Fruit fly (Drosophila melanogaster): Measurements from ENCODE around the gene Aven.

Gene Aven

dm6 chrX:12579506-12579999 is 49.9 kb downstream of the Aven start (continued):
- TF ChIP-seq fd64A (GFP tag; optimal IDR thresholded peaks at IDR 0.05) (peak; percentile 78), yki (optimal IDR thresholded peaks at IDR 0.05) (no peak), ERR (GFP tag; optimal IDR thresholded peaks at IDR 0.05) (peak; percentile 28), CG11696 (GFP tag; IDR thresholded peaks at IDR 0.05) (peak; percentile 78), tup (GFP tag; optimal IDR thresholded peaks at IDR 0.05) (peak; percentile 80), CG1647 (GFP tag; optimal IDR thresholded peaks at IDR 0.05) (peak; percentile 90), CTCF (GFP tag; optimal IDR thresholded peaks at IDR 0.05) (peak; percentile 71), BEAF-32 (GFP tag; optimal IDR thresholded peaks at IDR 0.05) (peak; percentile 19), slou (GFP tag; optimal IDR thresholded peaks at IDR 0.05) (peak; percentile 96), Mrtf (GFP tag; IDR thresholded peaks at IDR 0.05) (peak; percentile 87), CoRest (tag; optimal IDR thresholded peaks at IDR 0.05) (peak; percentile 97), twi (tag; optimal IDR thresholded peaks at IDR 0.05) (peak; percentile 77), CG3065 (GFP tag; optimal IDR thresholded peaks at IDR 0.05) (peak; percentile 78), CG1233 (GFP tag; optimal IDR thresholded peaks at IDR 0.05) (peak; percentile 93), sens (GFP tag) (peak; percentile 88), Sox102F (GFP tag; optimal IDR thresholded peaks at IDR 0.05) (peak; percentile 98), kni (GFP tag; optimal IDR thresholded peaks at IDR 0.05) (no peak), CG4424 (GFP tag; optimal IDR thresholded peaks at IDR 0.05) (peak; percentile 94), p53 (GFP tag; optimal IDR thresholded peaks at IDR 0.05) (peak; percentile 84), CG2875 (GFP tag; optimal IDR thresholded peaks at IDR 0.05) (peak; percentile 92), CG8290 (GFP tag; optimal IDR thresholded peaks at IDR 0.05) (no peak), CG8290 (tag; optimal IDR thresholded peaks at IDR 0.05) (peak; percentile 28 to 89), phol (tag; optimal IDR thresholded peaks at IDR 0.05) (peak; percentile 95), pfk (GFP tag; optimal IDR thresholded peaks at IDR 0.05) (no peak), CG5245 (GFP tag; optimal IDR thresholded peaks at IDR 0.05) (peak; percentile 81), CG8924 (tag; optimal IDR thresholded peaks at IDR 0.05) (peak; percentile 96), Ravus (GFP tag; IDR thresholded peaks at IDR 0.05) (peak; percentile 89), eyg (GFP tag; optimal IDR thresholded peaks at IDR 0.05) (peak; percentile 95), prd (optimal IDR thresholded peaks at IDR 0.05) (no peak), prd (GFP tag; IDR thresholded peaks at IDR 0.05) (peak; percentile 93), ap (GFP tag; IDR thresholded peaks at IDR 0.05) (peak; percentile 86), BtbVII (GFP tag; optimal IDR thresholded peaks at IDR 0.05) (peak; percentile 98), Elba2 (GFP tag; optimal IDR thresholded peaks at IDR 0.05) (peak; percentile 96), pnt (GFP tag; optimal IDR thresholded peaks at IDR 0.05) (peak; percentile 93), Hand (GFP tag; optimal IDR thresholded peaks at IDR 0.05) (peak; percentile 93), tio (GFP tag; optimal IDR thresholded peaks at IDR 0.05) (peak; percentile 95), Xrp1 (GFP tag; IDR thresholded peaks at IDR 0.05) (peak; percentile 91), CG6683 (GFP tag; optimal IDR thresholded peaks at IDR 0.05) (peak; percentile 89), CG4730 (GFP tag; IDR thresholded peaks at IDR 0.05) (peak; percentile 86), CG10462 (GFP tag; optimal IDR thresholded peaks at IDR 0.05) (peak; percentile 87), fru (optimal IDR thresholded peaks at IDR 0.05) (no peak), inv (GFP tag; IDR thresholded peaks at IDR 0.05; ENCODE audit: partially characterized antibody) (no peak), Nf-YA (GFP tag; IDR thresholded peaks at IDR 0.05) (peak; percentile 86), CG17385 (GFP tag; optimal IDR thresholded peaks at IDR 0.05) (peak; percentile 93), Spps (tag; optimal IDR thresholded peaks at IDR 0.05) (peak; percentile 79), Gug (GFP tag; IDR thresholded peaks at IDR 0.05) (peak; percentile 86), E2f2 (GFP tag; IDR thresholded peaks at IDR 0.05) (peak; percentile 77), nerfin-2 (GFP tag; IDR thresholded peaks at IDR 0.05; ENCODE audit: partially characterized antibody) (no peak), CG4707 (GFP tag; optimal IDR thresholded peaks at IDR 0.05) (peak; percentile 92), Pdp1 (GFP tag; optimal IDR thresholded peaks at IDR 0.05) (peak; percentile 93 to 96), Taf1 (GFP tag; IDR thresholded peaks at IDR 0.05) (peak; percentile 88), CG15011 (GFP tag; optimal IDR thresholded peaks at IDR 0.05) (peak; percentile 94), Ada2b (GFP tag; IDR thresholded peaks at IDR 0.05) (peak; percentile 93)
